Fruit fly (Drosophila melanogaster): Measurements from ENCODE around the gene Eig71Ej.
A peak's percentile ranks its signal among the peaks of the same experiment; 100 is the strongest.

Eig71Ej gene

DNA sequence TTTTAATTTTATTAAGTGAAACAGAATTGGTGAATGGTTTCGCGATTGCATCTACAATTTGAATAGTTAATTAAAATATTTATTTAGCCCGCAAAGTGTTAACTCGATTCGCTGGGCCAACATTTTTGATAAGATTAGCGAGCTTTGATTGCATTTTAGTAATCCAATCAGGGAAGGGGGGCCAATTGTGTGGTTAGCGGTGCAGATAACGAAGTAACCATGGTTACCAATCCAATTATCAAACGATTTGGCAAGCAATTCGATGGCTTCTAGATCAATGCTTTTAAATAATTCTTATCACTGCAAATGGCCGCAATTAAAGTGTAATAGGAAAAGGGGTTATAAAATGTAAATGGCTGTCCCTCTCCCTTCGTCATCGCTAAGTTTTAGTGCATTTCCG is 31.6 kb upstream of the Eig71Ej start:
- no peak for TF ChIP-seq N (GFP tag; optimal IDR thresholded peaks at IDR 0.05)
- no peak for TF ChIP-seq h (GFP tag; optimal IDR thresholded peaks at IDR 0.05)
- TF ChIP-seq dsf (GFP tag; optimal IDR thresholded peaks at IDR 0.05; ENCODE audit: borderline replicate concordance) = no peak
- no peak for TF ChIP-seq Mio (GFP tag; optimal IDR thresholded peaks at IDR 0.05)
- TF ChIP-seq sage (GFP tag; optimal IDR thresholded peaks at IDR 0.05) = no peak
- TF ChIP-seq fru (GFP tag; optimal IDR thresholded peaks at IDR 0.05) = no peak
- TF ChIP-seq psq (GFP tag; optimal IDR thresholded peaks at IDR 0.05) = no peak
- TF ChIP-seq CG32264 (GFP tag; optimal IDR thresholded peaks at IDR 0.05) = no peak
- no peak for TF ChIP-seq Sp1 (GFP tag; optimal IDR thresholded peaks at IDR 0.05)
- TF ChIP-seq GATAd (GFP tag; optimal IDR thresholded peaks at IDR 0.05) = no peak
- TF ChIP-seq Dif (GFP tag; optimal IDR thresholded peaks at IDR 0.05; ENCODE audit: partially characterized antibody) = no peak
- no peak for TF ChIP-seq OdsH (GFP tag; optimal IDR thresholded peaks at IDR 0.05)
- TF ChIP-seq Rel (GFP tag; optimal IDR thresholded peaks at IDR 0.05) = no peak
- no peak for TF ChIP-seq Rel (tag; optimal IDR thresholded peaks at IDR 0.05)
- no peak for TF ChIP-seq Myc (optimal IDR thresholded peaks at IDR 0.05)
- no peak for TF ChIP-seq Hr78 (GFP tag; optimal IDR thresholded peaks at IDR 0.05)
- no peak for TF ChIP-seq jim (GFP tag; optimal IDR thresholded peaks at IDR 0.05)
- TF ChIP-seq Hnf4 (GFP tag; optimal IDR thresholded peaks at IDR 0.05) = no peak
- no peak for TF ChIP-seq woc (GFP tag; optimal IDR thresholded peaks at IDR 0.05)
- TF ChIP-seq Abd-B (GFP tag; optimal IDR thresholded peaks at IDR 0.05) = no peak

DNA sequence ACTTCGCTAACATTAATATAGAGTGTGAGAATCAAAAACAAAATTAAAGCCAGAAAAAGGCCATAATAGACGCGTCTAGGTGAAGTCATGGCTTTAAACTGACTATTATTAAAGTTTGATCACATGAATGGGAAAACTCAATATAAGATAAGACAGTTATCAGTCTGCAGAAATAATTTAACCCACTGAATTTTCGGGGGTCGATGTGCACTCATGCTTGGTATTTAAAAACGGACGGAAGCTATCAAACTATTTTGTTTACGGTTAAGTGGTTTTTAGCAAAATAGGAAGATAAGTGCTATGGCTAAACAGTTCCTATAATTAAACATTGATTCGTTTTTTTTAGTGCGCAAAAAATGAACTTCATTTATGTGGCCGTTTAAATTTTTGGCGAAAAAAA is 31.2 kb upstream of the Eig71Ej start, which contains the start of gene CG34451:
TSS of gene CG34451 (minus strand) at position 101 of the 400 bp plus-strand sequence.
- TF ChIP-seq Abd-B (GFP tag; optimal IDR thresholded peaks at IDR 0.05) = no peak
- TF ChIP-seq CrebA (GFP tag; optimal IDR thresholded peaks at IDR 0.05; ENCODE audit: borderline replicate concordance) = no peak
- no peak for TF ChIP-seq brk (GFP tag; optimal IDR thresholded peaks at IDR 0.05)
- TF ChIP-seq ey (GFP tag; optimal IDR thresholded peaks at IDR 0.05) = no peak
- no peak for TF ChIP-seq Hnf4 (GFP tag; optimal IDR thresholded peaks at IDR 0.05)
- no peak for TF ChIP-seq Vsx2 (GFP tag; optimal IDR thresholded peaks at IDR 0.05; ENCODE audit: partially characterized antibody)
- no peak for TF ChIP-seq br (GFP tag; optimal IDR thresholded peaks at IDR 0.05)
- no peak for TF ChIP-seq woc (GFP tag; optimal IDR thresholded peaks at IDR 0.05)
- TF ChIP-seq jim (GFP tag; optimal IDR thresholded peaks at IDR 0.05) = no peak
- no peak for TF ChIP-seq HLH106 (tag; optimal IDR thresholded peaks at IDR 0.05)
- TF ChIP-seq dl (GFP tag; optimal IDR thresholded peaks at IDR 0.05; ENCODE audit: insufficient read depth in 1 of 2, partially characterized antibody in 2 of 2) = no peak
- no peak for TF ChIP-seq Jra (GFP tag; optimal IDR thresholded peaks at IDR 0.05)
- no peak for TF ChIP-seq usp (GFP tag; optimal IDR thresholded peaks at IDR 0.05)
- TF ChIP-seq sage (GFP tag; optimal IDR thresholded peaks at IDR 0.05) = no peak

DNA sequence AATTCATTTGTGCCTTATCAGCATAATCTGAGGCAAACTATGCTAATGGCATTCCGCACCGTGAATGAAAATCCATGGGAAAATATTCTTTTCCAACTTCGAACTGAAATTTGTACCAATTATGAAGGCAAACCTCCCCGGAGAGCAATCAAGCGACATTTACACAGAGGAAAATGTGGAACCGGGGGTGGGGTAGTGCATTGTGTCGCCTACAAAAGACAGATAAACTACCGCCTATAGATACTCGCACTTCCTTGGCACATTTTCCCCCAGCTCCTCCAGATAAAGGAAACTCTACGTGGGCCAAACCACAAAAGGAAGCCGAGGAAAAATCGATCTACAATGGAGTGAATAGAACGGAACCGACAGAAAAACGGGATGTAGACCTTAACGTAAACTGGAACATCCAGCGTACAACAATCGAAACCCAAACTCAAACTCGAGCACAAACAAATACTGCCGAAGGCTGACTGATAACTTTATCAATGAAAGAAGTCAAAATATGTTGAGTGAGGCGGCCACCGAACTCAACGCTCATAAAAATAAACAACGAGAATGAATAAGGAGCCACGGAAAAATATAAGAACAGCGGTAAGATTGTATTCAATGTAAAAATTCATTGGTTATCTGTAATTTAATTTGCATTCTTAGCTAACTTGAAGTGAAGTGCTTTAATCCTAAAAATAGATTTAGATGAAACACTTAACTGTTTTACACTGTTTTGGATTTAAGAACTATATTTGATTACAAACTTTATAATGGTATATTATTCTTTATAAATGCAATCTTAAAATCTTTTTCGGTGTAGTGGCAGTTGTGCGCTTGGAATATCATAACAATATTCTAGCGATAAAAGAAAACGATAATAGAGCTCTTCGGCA is 30.1 kb upstream of the Eig71Ej start:
- peak; percentile 15 for TF ChIP-seq HLH106 (tag; optimal IDR thresholded peaks at IDR 0.05)
- TF ChIP-seq Myc (optimal IDR thresholded peaks at IDR 0.05) = no peak
- TF ChIP-seq h (GFP tag; optimal IDR thresholded peaks at IDR 0.05) = no peak
- TF ChIP-seq Hr83 (GFP tag; optimal IDR thresholded peaks at IDR 0.05; ENCODE audit: poor library complexity, severe bottlenecking) = no peak
- no peak for TF ChIP-seq Vsx2 (GFP tag; optimal IDR thresholded peaks at IDR 0.05; ENCODE audit: partially characterized antibody)
- peak; percentile 13 for TF ChIP-seq fru (GFP tag; optimal IDR thresholded peaks at IDR 0.05)
- no peak for TF ChIP-seq Abd-B (GFP tag; optimal IDR thresholded peaks at IDR 0.05)
- no peak for TF ChIP-seq Mio (GFP tag; optimal IDR thresholded peaks at IDR 0.05)
- no peak for TF ChIP-seq brk (GFP tag; optimal IDR thresholded peaks at IDR 0.05)
- no peak for TF ChIP-seq usp (GFP tag; optimal IDR thresholded peaks at IDR 0.05)
- TF ChIP-seq foxo (GFP tag; optimal IDR thresholded peaks at IDR 0.05) = peak in 1 of 2 experiments; percentile 26
- TF ChIP-seq jim (GFP tag; optimal IDR thresholded peaks at IDR 0.05) = no peak

DNA sequence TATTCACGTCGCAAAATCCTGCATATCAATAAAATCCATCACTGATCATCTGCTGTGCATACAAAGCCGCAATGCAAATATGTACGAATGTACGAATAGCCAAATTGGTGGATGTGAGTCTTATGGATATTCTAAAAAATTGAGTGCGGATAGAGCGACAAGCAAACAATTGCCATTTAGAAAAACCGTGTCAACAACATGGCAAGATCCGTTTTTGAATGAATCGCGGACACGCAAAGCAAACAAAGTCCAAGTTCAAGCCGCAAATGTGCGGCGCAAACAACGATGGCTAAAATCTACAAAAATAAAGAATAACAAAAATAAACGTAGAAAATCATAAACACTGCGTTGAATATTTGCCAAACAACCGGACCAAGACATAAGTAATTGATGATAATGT is 28.7 kb upstream of the Eig71Ej start:
- TF ChIP-seq rgr (GFP tag; optimal IDR thresholded peaks at IDR 0.05) (no peak), tai (GFP tag; optimal IDR thresholded peaks at IDR 0.05) (no peak), CG9705 (GFP tag; optimal IDR thresholded peaks at IDR 0.05) (no peak), CG32264 (GFP tag; optimal IDR thresholded peaks at IDR 0.05) (no peak), fru (GFP tag; optimal IDR thresholded peaks at IDR 0.05) (no peak)
